Fruit fly (Drosophila melanogaster) whole organism, adult: ENCODE measurements around the gene Spg7.

Experiments
- CG11617 ChIP-seq: fragments of 200-800 bp; sonication (Bioruptor generic); optimal IDR thresholded peaks from 2 replicates; lab custom pipeline; 2017; ENCODE audit warnings: mild to moderate bottlenecking, missing biosample characterization, missing genetic modification reagents, missing genetic modification characterization
- CG12768 ChIP-seq: fragments of 200-800 bp; sonication (Bioruptor generic); optimal IDR thresholded peaks from 2 replicates; lab custom pipeline; 2017; ENCODE audit warnings: missing biosample characterization, missing genetic modification characterization, mild to moderate bottlenecking, moderate library complexity, missing genetic modification reagents
- CG14711 ChIP-seq: fragments of 200-800 bp; sonication (Bioruptor generic); optimal IDR thresholded peaks from 2 replicates; lab custom pipeline; 2018; ENCODE audit warnings: missing biosample characterization, mild to moderate bottlenecking, missing genetic modification characterization, moderate library complexity
- CG1620 ChIP-seq: fragments of 200-800 bp; sonication (Bioruptor generic); optimal IDR thresholded peaks from 2 replicates; lab custom pipeline; 2016; ENCODE audit warnings: missing biosample characterization, missing genetic modification characterization
- CG5204 ChIP-seq: fragments of 200-800 bp; sonication (Bioruptor generic); optimal IDR thresholded peaks from 2 replicates; lab custom pipeline; 2016; ENCODE audit warnings: missing biosample characterization, missing genetic modification characterization
- Hr96 ChIP-seq: fragments of 200-800 bp; sonication (Bioruptor generic); optimal IDR thresholded peaks from 2 replicates; lab custom pipeline; 2016; ENCODE audit warnings: missing biosample characterization, missing genetic modification characterization
- cnc ChIP-seq, 2 experiments: fragments of >200 bp; optimal IDR thresholded peaks; 2 replicates each; lab custom pipeline; 2017
- kay ChIP-seq: fragments of 200-800 bp; sonication (Bioruptor generic); peaks from one replicate; lab custom pipeline; 2016; ENCODE audit warnings: missing biosample characterization, missing genetic modification characterization, borderline replicate concordance
- pad ChIP-seq: fragments of 200-800 bp; sonication (Bioruptor generic); optimal IDR thresholded peaks from 3 replicates; lab custom pipeline; 2017; ENCODE audit warnings: missing biosample characterization, missing genetic modification characterization, mild to moderate bottlenecking, moderate library complexity, missing genetic modification reagents
- tj ChIP-seq: fragments of 200-800 bp; sonication (Bioruptor generic); optimal IDR thresholded peaks from 3 replicates; lab custom pipeline; 2017; ENCODE audit warnings: missing biosample characterization, mild to moderate bottlenecking, missing genetic modification characterization, moderate library complexity
- toe ChIP-seq: fragments of 200-800 bp; sonication (Bioruptor generic); optimal IDR thresholded peaks from 2 replicates; lab custom pipeline; 2016; ENCODE audit warnings: missing biosample characterization, missing genetic modification characterization

- no peak for TF ChIP-seq cnc (optimal IDR thresholded peaks at IDR 0.05; lab: Kevin White, UChicago)
- TF ChIP-seq pad (GFP tag; lab: Kevin White, UChicago) = no peak
- no peak for TF ChIP-seq CG5204 (GFP tag; lab: Kevin White, UChicago)
- no peak for TF ChIP-seq CG11617 (GFP tag; lab: Kevin White, UChicago)
- TF ChIP-seq Hr96 (GFP tag; lab: Kevin White, UChicago) = no peak
- TF ChIP-seq tj (GFP tag; lab: Kevin White, UChicago) = no peak
- TF ChIP-seq kay = peak; percentile 34
- no peak for TF ChIP-seq CG1620 (GFP tag; lab: Kevin White, UChicago)
- no peak for TF ChIP-seq toe
- TF ChIP-seq CG14711 = no peak
- TF ChIP-seq CG12768 (GFP tag; lab: Kevin White, UChicago) = no peak
Observed at dm6 chrX:2647472-2647883, 50.5 kb downstream of the Spg7 start.
